Fruit fly (Drosophila melanogaster) whole organism, wandering third instar larva: Measurements from ENCODE around the gene mtd.

Source experiments
- CrebA ChIP-seq: fragments of 200-800 bp; sonication (Bioruptor generic); optimal IDR thresholded peaks from 2 replicates; lab custom pipeline; 2016; ENCODE audit warnings: missing biosample characterization, mild to moderate bottlenecking, missing genetic modification characterization, borderline replicate concordance
- h ChIP-seq: fragments of 200-800 bp; sonication (Bioruptor generic); optimal IDR thresholded peaks from 3 replicates; lab custom pipeline; 2016; ENCODE audit warnings: missing biosample characterization, mild to moderate bottlenecking, missing genetic modification characterization
- sv ChIP-seq: fragments of 200-800 bp; sonication (Bioruptor generic); optimal IDR thresholded peaks from 3 replicates; lab custom pipeline; 2016; ENCODE audit warnings: missing biosample characterization, missing genetic modification characterization
- usp ChIP-seq: fragments of >200 bp; optimal IDR thresholded peaks from 2 replicates; lab custom pipeline; 2017; ENCODE audit warnings: missing biosample characterization, missing genetic modification characterization

dm6 chr3R:5246950-5247349, 103.3 kb downstream of the mtd start:
- no peak for TF ChIP-seq CrebA (GFP tag; lab: Kevin White, UChicago)
- no peak for TF ChIP-seq sv (GFP tag; lab: Kevin White, UChicago)
- no peak for TF ChIP-seq h (GFP tag; lab: Kevin White, UChicago)
- TF ChIP-seq usp (GFP tag; lab: Kevin White, UChicago) = no peak
